Fruit fly (Drosophila melanogaster): ENCODE measurements around the gene Acp24A4.

The Acp24A4 gene

dm6 chr2L:3703260-3703659, 9.6 kb upstream of the Acp24A4 start, which contains the start of gene CG2816 (continued):
- TF ChIP-seq CG3726 (GFP tag; IDR thresholded peaks at IDR 0.05), result peak; percentile 64; the same call in 1 of the 3 replicates
- peak; percentile 35 for TF ChIP-seq HHEX (GFP tag; optimal IDR thresholded peaks at IDR 0.05)
- peak; percentile 81 for TF ChIP-seq gem (tag; optimal IDR thresholded peaks at IDR 0.05)
- peak; percentile 11 to 75 for TF ChIP-seq chif (GFP tag; optimal IDR thresholded peaks at IDR 0.05)
- peak; percentile 66 for TF ChIP-seq CG2678 (tag; optimal IDR thresholded peaks at IDR 0.05)
- peak; percentile 22 for TF ChIP-seq CG8089 (GFP tag; optimal IDR thresholded peaks at IDR 0.05)
- TF ChIP-seq Hey (tag; optimal IDR thresholded peaks at IDR 0.05), result peak; percentile 14
- TF ChIP-seq ham (GFP tag; IDR thresholded peaks at IDR 0.05), result peak; percentile 23; the same call in 1 of the 2 replicates
- TF ChIP-seq Med (GFP tag), result peak; percentile 91
- TF ChIP-seq jumu (GFP tag; optimal IDR thresholded peaks at IDR 0.05), result peak; percentile 54
- no peak for TF ChIP-seq B-H2 (GFP tag; optimal IDR thresholded peaks at IDR 0.05)
- peak; percentile 9 for TF ChIP-seq Fer1 (GFP tag; optimal IDR thresholded peaks at IDR 0.05)
- peak; percentile 7 for TF ChIP-seq en (GFP tag; optimal IDR thresholded peaks at IDR 0.05)
- TF ChIP-seq caup (GFP tag; optimal IDR thresholded peaks at IDR 0.05; ENCODE audit: severe bottlenecking), result peak; percentile 51
- TF ChIP-seq CG7357 (GFP tag; IDR thresholded peaks at IDR 0.05), result no peak
- peak; percentile 36 for TF ChIP-seq tio (GFP tag; optimal IDR thresholded peaks at IDR 0.05)
- peak; percentile 59 for TF ChIP-seq sug (tag; optimal IDR thresholded peaks at IDR 0.05)
- no peak for TF ChIP-seq pnt (GFP tag; optimal IDR thresholded peaks at IDR 0.05)
- TF ChIP-seq CG3163 (GFP tag; optimal IDR thresholded peaks at IDR 0.05), result peak; percentile 9
- peak; percentile 79 for TF ChIP-seq CHES-1-like (GFP tag; optimal IDR thresholded peaks at IDR 0.05)
- TF ChIP-seq CG7786 (GFP tag; optimal IDR thresholded peaks at IDR 0.05), result peak; percentile 89
- TF ChIP-seq PHDP (tag; optimal IDR thresholded peaks at IDR 0.05), result peak; percentile 74
- peak; percentile 95 for TF ChIP-seq CG12769 (tag; optimal IDR thresholded peaks at IDR 0.05)
- peak; percentile 60 for TF ChIP-seq CG43689 (GFP tag; IDR thresholded peaks at IDR 0.05)
- 0 out of 2 replicates have a peak, but pooled peaks have one; percentile 22 for TF ChIP-seq CG17328 (GFP tag; IDR thresholded peaks at IDR 0.05)
- TF ChIP-seq CG2120 (GFP tag; optimal IDR thresholded peaks at IDR 0.05), result peak; percentile 97
- no peak for TF ChIP-seq Hr78 (GFP tag; optimal IDR thresholded peaks at IDR 0.05)
- no peak for TF ChIP-seq ro (GFP tag; IDR thresholded peaks at IDR 0.05)
- TF ChIP-seq CG16863 (GFP tag; optimal IDR thresholded peaks at IDR 0.05), result peak; percentile 50
- peak; percentile 47 for TF ChIP-seq ab (GFP tag; optimal IDR thresholded peaks at IDR 0.05)
- TF ChIP-seq CG6654 (GFP tag; optimal IDR thresholded peaks at IDR 0.05), result no peak
- peak; percentile 93 for TF ChIP-seq lilli (GFP tag; optimal IDR thresholded peaks at IDR 0.05)
- TF ChIP-seq dysf (GFP tag; IDR thresholded peaks at IDR 0.05), result peak; percentile 92
- peak; percentile 69 for TF ChIP-seq ap (GFP tag; IDR thresholded peaks at IDR 0.05)
- 0 out of 3 replicates have a peak, but pooled peaks have one; percentile 8 for TF ChIP-seq otp (GFP tag; IDR thresholded peaks at IDR 0.05)
- TF ChIP-seq CG17829 (tag; optimal IDR thresholded peaks at IDR 0.05), result no peak
- TF ChIP-seq vvl (GFP tag; IDR thresholded peaks at IDR 0.05), result peak; percentile 87; the same call in 1 of the 2 replicates
- TF ChIP-seq CG13296 (GFP tag; optimal IDR thresholded peaks at IDR 0.05), result peak; percentile 38
- TF ChIP-seq CG17385 (GFP tag; optimal IDR thresholded peaks at IDR 0.05), result peak; percentile 45
- peak; percentile 84 for TF ChIP-seq maf-S (GFP tag; optimal IDR thresholded peaks at IDR 0.05)
- TF ChIP-seq gro (GFP tag; optimal IDR thresholded peaks at IDR 0.05), result peak; percentile 96
- TF ChIP-seq p53 (GFP tag; optimal IDR thresholded peaks at IDR 0.05), result no peak
- peak; percentile 67 for TF ChIP-seq esg (GFP tag; conservative IDR thresholded peaks at IDR 0.05)
- peak; percentile 91 for TF ChIP-seq CG9817 (tag; optimal IDR thresholded peaks at IDR 0.05)
- peak; percentile 16 for TF ChIP-seq CG9437 (GFP tag; optimal IDR thresholded peaks at IDR 0.05)
- TF ChIP-seq Jarid2 (GFP tag; optimal IDR thresholded peaks at IDR 0.05), result no peak
- TF ChIP-seq luna (GFP tag; optimal IDR thresholded peaks at IDR 0.05), result peak; percentile 80
- TF ChIP-seq CG3847 (GFP tag; IDR thresholded peaks at IDR 0.05), result peak; percentile 89
- peak; percentile 64 for TF ChIP-seq CG8924 (tag; optimal IDR thresholded peaks at IDR 0.05)
- peak; percentile 28 for TF ChIP-seq CG3995 (GFP tag; optimal IDR thresholded peaks at IDR 0.05)
- TF ChIP-seq lbe (GFP tag; optimal IDR thresholded peaks at IDR 0.05), result peak; percentile 86

Measured in whole organism, embryonic.